Fruit fly (Drosophila melanogaster) whole organism, wandering third instar larva: ENCODE results near the gene Tim13.

Source experiments
- Abd-B ChIP-seq: fragments of >200 bp; optimal IDR thresholded peaks from 2 replicates; lab custom pipeline; 2017; ENCODE audit warnings: missing biosample characterization, missing genetic modification characterization
- CG32264 ChIP-seq: fragments of 200-800 bp; sonication (Bioruptor generic); optimal IDR thresholded peaks from 2 replicates; lab custom pipeline; 2016; ENCODE audit warnings: missing biosample characterization, missing genetic modification characterization
- CrebA ChIP-seq: fragments of 200-800 bp; sonication (Bioruptor generic); optimal IDR thresholded peaks from 2 replicates; lab custom pipeline; 2016; ENCODE audit warnings: missing biosample characterization, mild to moderate bottlenecking, missing genetic modification characterization, borderline replicate concordance
- Dfd ChIP-seq: fragments of >200 bp; optimal IDR thresholded peaks from 2 replicates; lab custom pipeline; 2017; ENCODE audit warnings: missing biosample characterization, missing genetic modification characterization
- GATAd ChIP-seq: sonication (Bioruptor generic); optimal IDR thresholded peaks from 2 replicates; lab custom pipeline; 2016; ENCODE audit warnings: missing biosample characterization, missing genetic modification characterization
- HLH106 ChIP-seq: fragments of 200-800 bp; optimal IDR thresholded peaks from 3 replicates; lab custom pipeline; 2019; ENCODE audit warnings: missing biosample characterization, mild to moderate bottlenecking, missing genetic modification characterization, moderate library complexity
- Hnf4 ChIP-seq: fragments of 200-800 bp; sonication (Bioruptor generic); optimal IDR thresholded peaks from 2 replicates; lab custom pipeline; 2016; ENCODE audit warnings: missing biosample characterization, mild to moderate bottlenecking, missing genetic modification characterization
- Hr83 ChIP-seq: fragments of 200-300 bp; sonication (Bioruptor generic); optimal IDR thresholded peaks from 2 replicates; lab custom pipeline; 2016; ENCODE audit warnings: missing biosample characterization, mild to moderate bottlenecking, missing genetic modification characterization, moderate library complexity; ENCODE audit not compliant: poor library complexity, severe bottlenecking
- Jra ChIP-seq: sonication (Bioruptor generic); optimal IDR thresholded peaks from 2 replicates; lab custom pipeline; 2016; ENCODE audit warnings: missing biosample characterization, missing genetic modification characterization
- Myc ChIP-seq: fragments of >200 bp; optimal IDR thresholded peaks from 2 replicates; lab custom pipeline; 2017
- OdsH ChIP-seq: fragments of 200-800 bp; sonication (Bioruptor generic); optimal IDR thresholded peaks from 2 replicates; lab custom pipeline; 2016; ENCODE audit warnings: missing biosample characterization, mild to moderate bottlenecking, missing genetic modification characterization
- Rel ChIP-seq, 2 experiments: fragments of 200-800 bp; sonication (Bioruptor generic) in 1 of 2; optimal IDR thresholded peaks; 2 replicates in 1 of 2; 3 replicates in 1 of 2; lab custom pipeline; 2016 to 2019; ENCODE audit warnings: mild to moderate bottlenecking in 2 of 2, missing biosample characterization in 2 of 2, missing genetic modification characterization in 2 of 2, moderate library complexity in 1 of 2
- Sp1 ChIP-seq: fragments of 200-800 bp; sonication (Bioruptor generic); optimal IDR thresholded peaks from 3 replicates; lab custom pipeline; 2019; ENCODE audit warnings: missing biosample characterization, mild to moderate bottlenecking, missing genetic modification characterization, moderate library complexity
- Vsx2 ChIP-seq: fragments of 200-300, 225-300 bp; sonication (Bioruptor generic); optimal IDR thresholded peaks from 2 replicates; lab custom pipeline; 2018; ENCODE audit warnings: missing biosample characterization, missing genetic modification characterization; ENCODE audit not compliant: partially characterized antibody
- br ChIP-seq: fragments of 200-800 bp; sonication (Bioruptor generic); optimal IDR thresholded peaks from 2 replicates; lab custom pipeline; 2016; ENCODE audit warnings: missing biosample characterization, missing genetic modification characterization
- dl ChIP-seq, 2 experiments: fragments of 175-275, 200-275 bp in 1 of 2; fragments of 200-275 bp in 1 of 2; sonication (Bioruptor generic); optimal IDR thresholded peaks; lab custom pipeline; 2018; ENCODE audit warnings: mild to moderate bottlenecking in 2 of 2, missing biosample characterization in 2 of 2, missing genetic modification characterization in 2 of 2, moderate library complexity in 2 of 2; ENCODE audit not compliant: partially characterized antibody in 2 of 2, insufficient read depth in 1 of 2
- dmrt93B ChIP-seq: fragments of 200-800 bp; sonication (Bioruptor generic); optimal IDR thresholded peaks from 2 replicates; lab custom pipeline; 2018; ENCODE audit warnings: missing biosample characterization, mild to moderate bottlenecking, missing genetic modification characterization
- ey ChIP-seq: fragments of 200-800 bp; sonication (Bioruptor generic); optimal IDR thresholded peaks from 2 replicates; lab custom pipeline; 2016; ENCODE audit warnings: missing biosample characterization, missing genetic modification characterization
- foxo ChIP-seq, 2 experiments: fragments of 200-800 bp; sonication (Bioruptor generic); optimal IDR thresholded peaks; 2 replicates in 1 of 2; 3 replicates in 1 of 2; lab custom pipeline; 2016 to 2017; ENCODE audit warnings: missing biosample characterization in 2 of 2, missing genetic modification characterization in 2 of 2
- fru ChIP-seq: fragments of 200-800 bp; sonication (Bioruptor generic); optimal IDR thresholded peaks from 3 replicates; lab custom pipeline; 2016; ENCODE audit warnings: missing biosample characterization, mild to moderate bottlenecking, missing genetic modification characterization
- h ChIP-seq: fragments of 200-800 bp; sonication (Bioruptor generic); optimal IDR thresholded peaks from 3 replicates; lab custom pipeline; 2016; ENCODE audit warnings: missing biosample characterization, mild to moderate bottlenecking, missing genetic modification characterization
- lola ChIP-seq: fragments of >200 bp; optimal IDR thresholded peaks from 2 replicates; lab custom pipeline; 2017; ENCODE audit warnings: missing biosample characterization, missing genetic modification characterization
- psq ChIP-seq: fragments of 200-800 bp; sonication (Bioruptor generic); optimal IDR thresholded peaks from 3 replicates; lab custom pipeline; 2017; ENCODE audit warnings: missing biosample characterization, mild to moderate bottlenecking, missing genetic modification characterization, moderate library complexity
- rgr ChIP-seq: fragments of 200-800 bp; sonication (Bioruptor generic); optimal IDR thresholded peaks from 3 replicates; lab custom pipeline; 2016; ENCODE audit warnings: missing biosample characterization, mild to moderate bottlenecking, missing genetic modification characterization
- sage ChIP-seq: fragments of 200-800 bp; sonication (Bioruptor generic); optimal IDR thresholded peaks from 2 replicates; lab custom pipeline; 2016; ENCODE audit warnings: missing biosample characterization, mild to moderate bottlenecking, missing genetic modification characterization
- sv ChIP-seq: fragments of 200-800 bp; sonication (Bioruptor generic); optimal IDR thresholded peaks from 3 replicates; lab custom pipeline; 2016; ENCODE audit warnings: missing biosample characterization, missing genetic modification characterization
- tai ChIP-seq: sonication (Bioruptor generic); optimal IDR thresholded peaks from 2 replicates; lab custom pipeline; 2016; ENCODE audit warnings: missing biosample characterization, missing genetic modification characterization
- usp ChIP-seq: fragments of >200 bp; optimal IDR thresholded peaks from 2 replicates; lab custom pipeline; 2017; ENCODE audit warnings: missing biosample characterization, missing genetic modification characterization
- woc ChIP-seq: sonication (Bioruptor generic); optimal IDR thresholded peaks from 2 replicates; lab custom pipeline; 2016; ENCODE audit warnings: missing biosample characterization, mild to moderate bottlenecking, missing genetic modification characterization

The Tim13 gene

dm6 chr3L:11789773-11790172 lies 15.5 kb upstream of the Tim13 start, which contains the start of gene Pi3K68D (continued):
- no peak for TF ChIP-seq sv (GFP tag; lab: Kevin White, UChicago)
- no peak for TF ChIP-seq Rel (GFP tag; optimal IDR thresholded peaks at IDR 0.05; lab: Kevin White, UChicago)
- TF ChIP-seq Rel (tag; optimal IDR thresholded peaks at IDR 0.05; lab: Kevin White, UChicago), result no peak
- no peak for TF ChIP-seq dmrt93B (GFP tag; lab: Kevin White, UChicago)
- no peak for TF ChIP-seq GATAd (GFP tag; lab: Kevin White, UChicago)

- TF ChIP-seq Rel (GFP tag; optimal IDR thresholded peaks at IDR 0.05; lab: Kevin White, UChicago), result peak; percentile 10
- TF ChIP-seq Rel (tag; optimal IDR thresholded peaks at IDR 0.05; lab: Kevin White, UChicago), result peak; percentile 35
- peak in 1 of 2 experiments; percentile 12 for TF ChIP-seq foxo (GFP tag; optimal IDR thresholded peaks at IDR 0.05; lab: Kevin White, UChicago)
- TF ChIP-seq sage (GFP tag; lab: Kevin White, UChicago), result peak; percentile 42
- TF ChIP-seq psq, result peak; percentile 87
- no peak for TF ChIP-seq rgr (GFP tag; lab: Kevin White, UChicago)
Measured at dm6 chr3L:11788936-11789352, 14.6 kb upstream of the Tim13 start.

DNA sequence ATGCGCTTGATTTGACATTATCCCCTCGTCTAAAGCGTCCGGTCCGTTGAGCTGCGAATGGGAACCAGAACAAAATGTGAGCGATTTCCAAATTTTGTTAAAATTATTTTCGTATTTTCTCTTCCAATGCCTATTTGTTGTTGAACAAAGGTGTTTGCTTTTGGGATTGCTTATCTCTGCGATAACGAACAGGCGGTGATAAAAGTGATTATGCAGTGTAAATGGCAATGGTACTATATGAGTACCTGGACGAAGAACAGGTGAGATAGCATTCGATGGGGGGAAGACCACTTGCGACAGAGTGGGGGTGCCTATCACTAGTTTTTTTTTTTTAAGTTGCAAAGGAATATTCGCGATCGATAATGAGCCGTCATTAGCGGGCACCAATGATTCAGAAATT lies 13.9 kb upstream of the Tim13 start:
- TF ChIP-seq OdsH (GFP tag; lab: Kevin White, UChicago) (peak; percentile 25), Sp1 (GFP tag; lab: Kevin White, UChicago) (no peak), Hr83 (GFP tag; lab: Kevin White, UChicago) (peak; percentile 62), Jra (GFP tag; lab: Kevin White, UChicago) (no peak), Hnf4 (GFP tag; lab: Kevin White, UChicago) (no peak), h (peak; percentile 40), Rel (GFP tag; optimal IDR thresholded peaks at IDR 0.05; lab: Kevin White, UChicago) (peak; percentile 10), Rel (tag; optimal IDR thresholded peaks at IDR 0.05; lab: Kevin White, UChicago) (peak; percentile 85), Vsx2 (GFP tag; lab: Kevin White, UChicago) (no peak), sage (GFP tag; lab: Kevin White, UChicago) (no peak), br (GFP tag; lab: Kevin White, UChicago) (peak; percentile 44), foxo (GFP tag; optimal IDR thresholded peaks at IDR 0.05; lab: Kevin White, UChicago) (peak in 1 of 2 experiments; percentile 8), psq (peak; percentile 48), rgr (GFP tag; lab: Kevin White, UChicago) (peak; percentile 54)

DNA sequence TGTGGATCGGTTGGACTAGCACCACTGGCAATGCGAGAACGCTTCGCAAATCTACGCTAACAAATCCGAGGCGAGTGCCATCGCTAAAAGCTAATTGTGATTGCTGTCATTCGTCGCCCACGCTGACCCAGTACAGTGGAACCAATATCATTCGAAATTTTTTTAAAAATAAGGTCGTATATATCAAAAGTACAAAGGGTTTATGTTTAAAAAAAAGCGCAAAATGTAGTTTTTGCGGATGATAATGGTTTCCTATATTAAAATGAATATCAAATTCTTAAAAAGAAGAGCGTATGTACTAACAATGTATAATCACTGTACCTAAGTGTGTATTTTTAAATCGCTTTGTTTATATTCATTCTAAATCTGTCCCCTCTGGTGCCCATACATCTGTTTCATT lies 11.0 kb upstream of the Tim13 start:
- no peak for TF ChIP-seq CrebA (GFP tag; lab: Kevin White, UChicago)
- TF ChIP-seq OdsH (GFP tag; lab: Kevin White, UChicago), result peak; percentile 27
- no peak for TF ChIP-seq Myc
- TF ChIP-seq GATAd (GFP tag; lab: Kevin White, UChicago), result no peak
- TF ChIP-seq Rel (GFP tag; optimal IDR thresholded peaks at IDR 0.05; lab: Kevin White, UChicago), result no peak
- TF ChIP-seq Rel (tag; optimal IDR thresholded peaks at IDR 0.05; lab: Kevin White, UChicago), result no peak
- TF ChIP-seq Hr83 (GFP tag; lab: Kevin White, UChicago), result no peak
- no peak for TF ChIP-seq Hnf4 (GFP tag; lab: Kevin White, UChicago)
- no peak for TF ChIP-seq foxo (GFP tag; optimal IDR thresholded peaks at IDR 0.05; lab: Kevin White, UChicago)
- no peak for TF ChIP-seq CG32264 (GFP tag; lab: Kevin White, UChicago)
- TF ChIP-seq dl (GFP tag; optimal IDR thresholded peaks at IDR 0.05; lab: Kevin White, UChicago; ENCODE audit: insufficient read depth in 1 of 2, partially characterized antibody in 2 of 2), result no peak
- no peak for TF ChIP-seq h
- no peak for TF ChIP-seq tai (GFP tag; lab: Kevin White, UChicago)
- no peak for TF ChIP-seq br (GFP tag; lab: Kevin White, UChicago)
- TF ChIP-seq Sp1 (GFP tag; lab: Kevin White, UChicago), result no peak
- no peak for TF ChIP-seq sv (GFP tag; lab: Kevin White, UChicago)
- no peak for TF ChIP-seq Dfd (GFP tag; lab: Kevin White, UChicago)
- TF ChIP-seq usp (GFP tag; lab: Kevin White, UChicago), result no peak
- no peak for TF ChIP-seq HLH106 (tag; lab: Kevin White, UChicago)
- no peak for TF ChIP-seq psq
- TF ChIP-seq Abd-B, result no peak
- TF ChIP-seq woc (GFP tag; lab: Kevin White, UChicago), result no peak
- TF ChIP-seq Jra (GFP tag; lab: Kevin White, UChicago), result no peak
- TF ChIP-seq dmrt93B (GFP tag; lab: Kevin White, UChicago), result no peak
- TF ChIP-seq ey, result peak; percentile 48
- peak; percentile 41 for TF ChIP-seq fru
- TF ChIP-seq lola, result no peak
- TF ChIP-seq Vsx2 (GFP tag; lab: Kevin White, UChicago), result no peak
- TF ChIP-seq rgr (GFP tag; lab: Kevin White, UChicago), result peak; percentile 56
